Fruit fly (Drosophila melanogaster) whole organism, adult: Measurements from ENCODE around the gene CG2930.

Source experiments
- CG11617 ChIP-seq: fragments of 200-800 bp; sonication (Bioruptor generic); optimal IDR thresholded peaks from 2 replicates; lab custom pipeline; 2017; ENCODE audit warnings: mild to moderate bottlenecking, missing biosample characterization, missing genetic modification reagents, missing genetic modification characterization
- CG12768 ChIP-seq: fragments of 200-800 bp; sonication (Bioruptor generic); optimal IDR thresholded peaks from 2 replicates; lab custom pipeline; 2017; ENCODE audit warnings: missing biosample characterization, missing genetic modification characterization, mild to moderate bottlenecking, moderate library complexity, missing genetic modification reagents
- CG14711 ChIP-seq: fragments of 200-800 bp; sonication (Bioruptor generic); optimal IDR thresholded peaks from 2 replicates; lab custom pipeline; 2018; ENCODE audit warnings: missing biosample characterization, mild to moderate bottlenecking, missing genetic modification characterization, moderate library complexity
- CG1620 ChIP-seq: fragments of 200-800 bp; sonication (Bioruptor generic); optimal IDR thresholded peaks from 2 replicates; lab custom pipeline; 2016; ENCODE audit warnings: missing biosample characterization, missing genetic modification characterization
- CG33017 ChIP-seq: fragments of 200-800 bp; sonication (Bioruptor generic); optimal IDR thresholded peaks from 2 replicates; lab custom pipeline; 2018; ENCODE audit warnings: missing biosample characterization, mild to moderate bottlenecking, missing genetic modification characterization, moderate library complexity
- CG5204 ChIP-seq: fragments of 200-800 bp; sonication (Bioruptor generic); optimal IDR thresholded peaks from 2 replicates; lab custom pipeline; 2016; ENCODE audit warnings: missing biosample characterization, missing genetic modification characterization
- CG7045 ChIP-seq: fragments of 200-800 bp; sonication (Bioruptor generic); optimal IDR thresholded peaks from 2 replicates; lab custom pipeline; 2017; ENCODE audit warnings: missing biosample characterization, mild to moderate bottlenecking, missing genetic modification characterization
- CG7101 ChIP-seq: fragments of 200-800 bp; sonication (Bioruptor generic); optimal IDR thresholded peaks from 2 replicates; lab custom pipeline; 2018; ENCODE audit warnings: missing biosample characterization, mild to moderate bottlenecking, missing genetic modification characterization, moderate library complexity
- Clk ChIP-seq: fragments of 200-800 bp; sonication (Bioruptor generic); optimal IDR thresholded peaks from 2 replicates; lab custom pipeline; 2017; ENCODE audit warnings: missing biosample characterization, missing genetic modification characterization
- Crg-1 ChIP-seq: fragments of 200-800 bp; sonication (Bioruptor generic); optimal IDR thresholded peaks from 2 replicates; lab custom pipeline; 2016; ENCODE audit warnings: missing biosample characterization, missing genetic modification characterization
- Hr96 ChIP-seq: fragments of 200-800 bp; sonication (Bioruptor generic); optimal IDR thresholded peaks from 2 replicates; lab custom pipeline; 2016; ENCODE audit warnings: missing biosample characterization, missing genetic modification characterization
- Mnt ChIP-seq: fragments of 200-800 bp; sonication (Bioruptor generic); optimal IDR thresholded peaks from 2 replicates; lab custom pipeline; 2016; ENCODE audit warnings: missing biosample characterization, mild to moderate bottlenecking, missing genetic modification characterization
- bab1 ChIP-seq: fragments of 200-800 bp; sonication (Bioruptor generic); optimal IDR thresholded peaks from 3 replicates; lab custom pipeline; 2019; ENCODE audit warnings: missing biosample characterization, mild to moderate bottlenecking, missing genetic modification characterization, moderate library complexity
- cic ChIP-seq: fragments of 200-800 bp; sonication (Bioruptor generic); optimal IDR thresholded peaks from 2 replicates; lab custom pipeline; 2017; ENCODE audit warnings: missing biosample characterization, mild to moderate bottlenecking, missing genetic modification characterization, moderate library complexity
- cnc ChIP-seq, 2 experiments: fragments of >200 bp; optimal IDR thresholded peaks; 2 replicates each; lab custom pipeline; 2017
- kay ChIP-seq: fragments of 200-800 bp; sonication (Bioruptor generic); peaks from one replicate; lab custom pipeline; 2016; ENCODE audit warnings: missing biosample characterization, missing genetic modification characterization, borderline replicate concordance
- ovo ChIP-seq: fragments of 200-800 bp; sonication (Bioruptor generic); optimal IDR thresholded peaks from 2 replicates; lab custom pipeline; 2016; ENCODE audit warnings: missing biosample characterization, missing genetic modification characterization
- pad ChIP-seq: fragments of 200-800 bp; sonication (Bioruptor generic); optimal IDR thresholded peaks from 3 replicates; lab custom pipeline; 2017; ENCODE audit warnings: missing biosample characterization, missing genetic modification characterization, mild to moderate bottlenecking, moderate library complexity, missing genetic modification reagents
- tj ChIP-seq: fragments of 200-800 bp; sonication (Bioruptor generic); optimal IDR thresholded peaks from 3 replicates; lab custom pipeline; 2017; ENCODE audit warnings: missing biosample characterization, mild to moderate bottlenecking, missing genetic modification characterization, moderate library complexity
- toe ChIP-seq: fragments of 200-800 bp; sonication (Bioruptor generic); optimal IDR thresholded peaks from 2 replicates; lab custom pipeline; 2016; ENCODE audit warnings: missing biosample characterization, missing genetic modification characterization

The CG2930 gene

DNA sequence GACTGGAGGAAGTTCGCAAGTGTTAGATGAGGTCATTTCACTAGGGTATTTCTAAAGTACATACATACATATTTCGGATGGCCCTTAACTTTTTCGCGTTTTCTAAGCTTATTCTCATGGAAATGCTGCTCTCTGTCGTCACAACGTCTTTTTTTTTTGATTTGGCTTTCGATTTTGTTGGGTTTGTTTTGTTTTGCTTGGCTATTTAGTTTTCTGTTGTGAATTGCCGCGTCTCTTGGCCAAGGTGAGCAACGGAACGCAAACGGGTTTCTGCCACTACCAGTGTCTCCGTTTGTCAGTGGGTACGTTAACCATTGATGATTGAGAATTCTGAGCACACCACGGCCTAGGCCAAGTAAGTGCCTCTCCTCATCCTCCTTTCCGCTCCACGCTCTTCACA lies 2.7 kb upstream of the CG2930 start:
- no peak for TF ChIP-seq CG33017 (tag; lab: Kevin White, UChicago)
- no peak for TF ChIP-seq toe (GFP tag; lab: Kevin White, UChicago)
- TF ChIP-seq cic (GFP tag; lab: Kevin White, UChicago) = no peak
- TF ChIP-seq ovo = peak; percentile 39
- no peak for TF ChIP-seq CG7045 (GFP tag; lab: Kevin White, UChicago)

DNA sequence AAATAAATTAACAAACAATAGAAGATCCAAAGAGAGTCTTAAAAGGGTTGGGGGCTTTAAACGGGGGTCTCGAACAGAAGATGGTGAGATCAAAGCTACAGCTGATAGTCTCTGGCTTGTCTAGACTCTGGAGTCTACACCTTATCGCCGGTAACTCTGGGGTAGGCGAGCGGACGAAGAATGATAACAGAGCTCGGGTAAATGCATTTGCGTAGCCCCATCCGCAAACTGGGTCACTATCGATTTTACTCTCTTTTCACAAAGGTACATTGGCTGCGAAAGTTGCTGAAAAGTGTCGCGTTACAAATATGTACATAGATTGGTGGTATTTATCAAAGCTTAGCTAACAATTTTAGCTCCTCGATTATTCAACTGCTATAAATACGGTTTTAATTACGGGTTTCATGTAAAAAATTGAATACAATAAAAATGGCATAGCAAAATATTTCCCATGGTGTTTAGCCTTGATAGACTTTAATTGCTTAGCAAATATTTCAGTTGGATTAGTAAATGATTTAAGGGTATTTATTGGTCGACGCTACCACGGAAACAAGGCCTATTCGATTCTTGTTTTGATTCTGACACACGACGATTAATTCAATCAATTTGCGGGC lies 1.8 kb upstream of the CG2930 start:
- TF ChIP-seq tj (GFP tag; lab: Kevin White, UChicago) (no peak), CG7101 (no peak), CG11617 (no peak), CG33017 (tag; lab: Kevin White, UChicago) (no peak), CG7045 (GFP tag; lab: Kevin White, UChicago) (no peak), cic (GFP tag; lab: Kevin White, UChicago) (no peak), CG12768 (GFP tag; lab: Kevin White, UChicago) (no peak), pad (GFP tag; lab: Kevin White, UChicago) (no peak), Crg-1 (GFP tag; lab: Kevin White, UChicago) (no peak), kay (GFP tag; lab: Kevin White, UChicago) (no peak), ovo (no peak), CG5204 (no peak), bab1 (GFP tag; lab: Kevin White, UChicago) (no peak), Mnt (GFP tag; lab: Kevin White, UChicago) (no peak), CG14711 (tag; lab: Kevin White, UChicago) (no peak), CG1620 (GFP tag; lab: Kevin White, UChicago) (no peak), Hr96 (GFP tag; lab: Kevin White, UChicago) (no peak), toe (GFP tag; lab: Kevin White, UChicago) (no peak), cnc (optimal IDR thresholded peaks at IDR 0.05; lab: Kevin White, UChicago) (no peak)

DNA sequence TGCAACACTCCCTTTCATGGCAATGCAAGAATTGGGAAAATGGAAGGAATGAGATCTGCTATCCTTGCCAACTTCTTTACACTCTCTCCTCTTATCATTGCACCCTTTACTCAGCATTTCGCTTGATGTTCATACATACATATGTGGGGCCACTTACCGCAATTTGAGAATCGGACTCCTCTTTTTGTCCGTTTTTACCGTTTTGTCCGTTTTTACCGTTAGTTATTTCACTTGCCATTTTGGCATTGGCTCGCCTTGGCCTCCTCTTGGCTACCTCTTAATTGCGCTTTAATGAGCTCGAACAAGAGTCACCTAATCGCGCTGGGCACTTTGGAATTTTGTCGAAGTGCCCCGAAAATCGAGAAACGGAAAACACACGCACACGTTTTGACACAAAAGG lies 991 bp upstream of the CG2930 start:
- TF ChIP-seq ovo = peak; percentile 87
- TF ChIP-seq pad (GFP tag; lab: Kevin White, UChicago) = peak; percentile 96
- no peak for TF ChIP-seq toe (GFP tag; lab: Kevin White, UChicago)

DNA sequence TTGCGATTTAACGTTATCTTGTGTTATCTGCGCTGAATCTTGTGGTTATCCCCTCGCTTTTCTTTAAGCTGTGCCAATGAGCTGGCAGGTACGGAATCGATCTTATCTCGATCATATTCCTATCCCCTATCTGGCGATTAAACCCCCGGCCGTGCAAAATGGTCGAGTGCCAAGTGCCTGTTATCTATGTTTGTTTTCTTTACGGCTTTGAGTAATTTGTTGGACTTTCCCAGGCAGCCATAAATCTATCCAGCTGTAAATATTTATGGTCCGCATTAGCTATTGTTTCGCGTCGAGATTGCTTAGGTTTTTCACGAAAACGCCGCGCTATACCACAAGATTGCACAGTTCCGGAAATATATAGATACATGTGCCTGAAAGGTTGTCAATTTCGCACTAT lies 319 bp downstream of the CG2930 start:
- peak; percentile 44 for TF ChIP-seq CG7101
- no peak for TF ChIP-seq CG5204
- no peak for TF ChIP-seq cnc (optimal IDR thresholded peaks at IDR 0.05; lab: Kevin White, UChicago)
- TF ChIP-seq CG12768 (GFP tag; lab: Kevin White, UChicago) = no peak
- TF ChIP-seq kay (GFP tag; lab: Kevin White, UChicago) = peak; percentile 38
- no peak for TF ChIP-seq Crg-1 (GFP tag; lab: Kevin White, UChicago)
- TF ChIP-seq CG14711 (tag; lab: Kevin White, UChicago) = no peak
- TF ChIP-seq Clk (GFP tag; lab: Kevin White, UChicago) = no peak
- no peak for TF ChIP-seq pad (GFP tag; lab: Kevin White, UChicago)
- TF ChIP-seq CG1620 (GFP tag; lab: Kevin White, UChicago) = no peak
- no peak for TF ChIP-seq Hr96 (GFP tag; lab: Kevin White, UChicago)
- no peak for TF ChIP-seq CG7045 (GFP tag; lab: Kevin White, UChicago)
- TF ChIP-seq Mnt (GFP tag; lab: Kevin White, UChicago) = peak; percentile 5
- TF ChIP-seq toe (GFP tag; lab: Kevin White, UChicago) = no peak
- TF ChIP-seq bab1 (GFP tag; lab: Kevin White, UChicago) = no peak
- no peak for TF ChIP-seq CG33017 (tag; lab: Kevin White, UChicago)
- no peak for TF ChIP-seq tj (GFP tag; lab: Kevin White, UChicago)
- TF ChIP-seq cic (GFP tag; lab: Kevin White, UChicago) = peak; percentile 29
- TF ChIP-seq ovo = no peak
- no peak for TF ChIP-seq CG11617

DNA sequence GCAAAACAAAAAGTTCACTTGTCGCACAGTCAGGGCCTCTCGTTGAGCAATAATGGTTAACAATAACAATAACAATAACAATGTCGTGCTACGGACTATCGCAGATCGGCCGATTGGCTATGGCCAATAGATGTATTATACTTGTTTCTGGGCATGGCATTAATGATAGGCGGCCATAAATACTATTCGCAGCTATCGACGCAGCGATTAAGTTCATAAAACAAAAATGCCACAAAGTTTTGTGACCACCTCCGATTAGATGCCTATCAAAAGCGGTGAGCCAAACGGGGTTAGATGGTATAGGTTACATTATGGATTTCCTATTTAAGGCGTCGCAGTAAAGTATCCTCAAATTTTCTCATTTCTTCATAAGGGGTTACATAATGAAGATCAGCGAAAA lies 1.8 kb downstream of the CG2930 start:
- TF ChIP-seq bab1 (GFP tag; lab: Kevin White, UChicago) = no peak
- TF ChIP-seq CG14711 (tag; lab: Kevin White, UChicago) = no peak
- TF ChIP-seq cic (GFP tag; lab: Kevin White, UChicago) = no peak
- no peak for TF ChIP-seq Mnt (GFP tag; lab: Kevin White, UChicago)
- peak; percentile 16 for TF ChIP-seq Hr96 (GFP tag; lab: Kevin White, UChicago)

DNA sequence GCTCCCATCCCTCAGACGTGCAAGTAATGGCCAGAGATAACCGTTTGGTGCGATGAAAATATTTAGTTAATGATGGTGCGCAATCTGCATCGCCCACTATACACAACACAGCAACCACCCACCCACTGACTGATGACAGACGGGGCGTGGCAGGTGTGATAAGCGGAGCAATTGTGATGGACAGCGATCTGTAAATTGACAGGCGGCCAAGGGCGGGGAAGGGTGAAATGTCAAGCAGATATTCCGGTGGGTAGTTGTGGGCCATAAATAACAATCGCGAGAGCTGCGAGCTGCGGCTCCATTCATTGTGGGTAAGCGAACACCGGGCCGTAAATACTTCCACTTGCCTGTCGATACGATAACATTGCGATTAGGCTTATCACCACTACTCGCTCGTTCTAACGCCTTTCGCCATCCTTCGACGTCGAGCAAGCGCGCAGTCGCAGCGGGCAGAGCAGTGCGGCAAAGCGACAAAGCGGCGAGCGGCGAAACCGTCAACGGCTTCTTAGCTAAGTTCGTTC lies 3.2 kb downstream of the CG2930 start, which contains the start of gene yin:
yin (minus strand) TSS at position 51 of the 521 bp plus-strand sequence.
- peak; percentile 68 for TF ChIP-seq cic (GFP tag; lab: Kevin White, UChicago)
- TF ChIP-seq CG14711 (tag; lab: Kevin White, UChicago) = no peak
- no peak for TF ChIP-seq CG11617

DNA sequence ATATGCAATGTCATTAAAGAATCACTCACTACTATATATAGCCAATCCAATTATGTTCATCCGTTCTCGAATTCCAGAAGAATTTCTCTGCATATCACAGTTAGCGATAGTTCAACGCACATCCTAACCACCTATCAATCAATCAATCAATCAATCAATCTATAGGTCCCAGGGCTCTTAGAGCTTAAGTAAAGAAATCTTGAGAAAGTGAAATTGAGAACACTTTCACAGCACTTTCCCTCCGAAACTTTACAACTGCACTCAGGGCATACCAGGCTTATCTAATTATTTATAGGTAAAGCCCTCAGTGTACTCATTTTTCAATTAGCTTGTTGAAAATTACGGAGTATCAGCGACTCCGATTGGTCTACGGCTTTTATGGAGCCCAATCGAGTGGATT lies 5.7 kb downstream of the CG2930 start:
- TF ChIP-seq CG11617 = no peak
- TF ChIP-seq CG14711 (tag; lab: Kevin White, UChicago) = no peak
- TF ChIP-seq CG1620 (GFP tag; lab: Kevin White, UChicago) = no peak
- TF ChIP-seq Mnt (GFP tag; lab: Kevin White, UChicago) = no peak
- TF ChIP-seq ovo = no peak
- no peak for TF ChIP-seq CG7101
- TF ChIP-seq tj (GFP tag; lab: Kevin White, UChicago) = no peak
